Fruit fly (Drosophila melanogaster) Kc167 (cell line): ENCODE measurements around the gene Prosbeta6.

Experiments used
- Myc ChIP-seq: fragments of >200 bp; optimal IDR thresholded peaks from 2 replicates; lab custom pipeline; 2017; ENCODE audit warnings: missing external identifiers
- Sin3A ChIP-seq: fragments of >200 bp; optimal IDR thresholded peaks from 2 replicates; lab custom pipeline; 2018; ENCODE audit warnings: missing external identifiers
- h ChIP-seq: fragments of >200 bp; optimal IDR thresholded peaks from 3 replicates; lab custom pipeline; 2018; ENCODE audit warnings: missing external identifiers
- insv ChIP-seq: fragments of >200 bp; optimal IDR thresholded peaks from 3 replicates; lab custom pipeline; 2018; ENCODE audit warnings: missing external identifiers
- psq ChIP-seq: fragments of >200 bp; optimal IDR thresholded peaks from 2 replicates; lab custom pipeline; 2017; ENCODE audit warnings: missing external identifiers
- ttk ChIP-seq: sonication (Bioruptor generic); optimal IDR thresholded peaks from 2 replicates; lab custom pipeline; 2017; ENCODE audit warnings: missing external identifiers

DNA sequence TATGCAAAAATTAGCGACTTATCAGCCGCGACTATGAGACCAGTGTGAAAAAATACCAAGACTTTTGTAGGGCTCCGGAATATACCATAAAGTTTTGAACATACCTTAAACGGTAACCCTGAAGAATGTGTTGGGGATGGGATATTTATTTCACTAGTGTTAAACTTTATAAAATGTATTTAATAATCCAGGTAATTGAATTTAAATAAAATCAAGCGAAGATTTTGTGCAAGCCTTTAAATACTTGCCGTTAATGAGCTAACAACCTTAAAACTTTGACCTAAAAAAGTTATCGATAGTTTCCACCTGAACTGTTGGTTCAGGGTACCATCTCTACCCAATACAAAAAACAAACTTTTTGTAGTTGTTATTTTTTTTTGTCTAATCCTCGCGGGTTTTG lies 1.9 kb upstream of the Prosbeta6 start, which contains the start of gene CG4101:
- TF ChIP-seq insv (lab: Kevin White, UChicago) (no peak), h (no peak), psq (lab: Kevin White, UChicago) (no peak), Sin3A (lab: Kevin White, UChicago) (no peak), Myc (no peak), ttk (no peak)
